Worm (Caenorhabditis elegans) whole organism, mixed stage, embryonic: ENCODE data around the gene F33C8.4.

ENCODE experiments used
- snpc-4 ChIP-seq: fragments of 150-350 bp; optimal IDR thresholded peaks from 2 replicates; lab custom pipeline; 2014; ENCODE audit warnings: missing biosample characterization, missing genetic modification characterization
- unc-120 ChIP-seq: sonication (generic microtip); optimal IDR thresholded peaks from 2 replicates; lab custom pipeline; 2017; ENCODE audit warnings: missing genetic modification characterization, missing compliant biosample characterization; ENCODE audit not compliant: poor library complexity, severe bottlenecking
- unc-39 ChIP-seq: fragments of 150-350 bp; optimal IDR thresholded peaks from 2 replicates; lab custom pipeline; 2014; ENCODE audit warnings: missing biosample characterization, missing genetic modification characterization

DNA sequence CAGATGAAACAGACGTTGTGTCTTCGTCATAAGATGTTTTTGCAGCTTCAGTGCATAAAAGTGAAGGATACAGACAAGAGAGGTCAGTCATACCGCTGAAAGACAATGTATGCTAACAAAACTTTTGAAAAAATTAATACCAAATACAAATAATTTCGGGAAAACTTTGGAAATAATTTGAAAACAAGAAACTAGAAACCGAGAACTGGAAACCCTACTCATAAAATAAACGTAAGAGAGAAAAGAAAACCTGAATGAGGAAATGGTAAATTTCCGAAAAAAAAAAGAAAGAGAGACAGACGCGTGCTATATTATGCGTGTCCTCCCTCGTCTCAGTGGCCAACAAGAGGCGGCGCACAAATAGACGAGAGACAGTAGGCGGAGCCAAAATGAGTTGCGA is 39.2 kb upstream of the F33C8.4 start, which contains the start of gene sox-3:
- no peak for TF ChIP-seq unc-39 (tag; lab: Kevin White, UChicago)
- TF ChIP-seq unc-120 (tag; lab: Kevin White, UChicago) = no peak
- no peak for TF ChIP-seq snpc-4 (tag; lab: Kevin White, UChicago)
